Worm (Caenorhabditis elegans) whole organism, L3 larva: Measurements from ENCODE around the gene F42G4.5.

Experiments used
- ceh-16 ChIP-seq: sonication (generic microtip); optimal IDR thresholded peaks from 2 replicates; lab custom pipeline; 2017; ENCODE audit warnings: missing biosample characterization, missing genetic modification characterization
- ceh-9 ChIP-seq: sonication (generic microtip); optimal IDR thresholded peaks from 2 replicates; lab custom pipeline; 2018; ENCODE audit warnings: missing biosample characterization, missing genetic modification characterization
- egl-27 ChIP-seq: sonication (generic microtip); optimal IDR thresholded peaks from 4 replicates; lab custom pipeline; 2017; ENCODE audit warnings: missing biosample characterization, missing genetic modification reagents, missing genetic modification characterization
- elt-1 ChIP-seq: fragments of 150-350 bp; optimal IDR thresholded peaks from 2 replicates; lab custom pipeline; 2014; ENCODE audit warnings: missing biosample characterization, missing genetic modification characterization
- elt-2 ChIP-seq: sonication (generic microtip); optimal IDR thresholded peaks from 2 replicates; lab custom pipeline; 2016; ENCODE audit warnings: missing genetic modification reagents, mild to moderate bottlenecking, missing genetic modification characterization, missing compliant biosample characterization
- fkh-2 ChIP-seq: fragments of 150-350 bp; optimal IDR thresholded peaks from 2 replicates; lab custom pipeline; 2014; ENCODE audit warnings: missing biosample characterization, missing genetic modification reagents, missing genetic modification characterization
- lin-39 ChIP-seq: fragments of 150-350 bp; optimal IDR thresholded peaks from 2 replicates; lab custom pipeline; 2018; ENCODE audit warnings: missing biosample characterization, missing genetic modification reagents, missing genetic modification characterization
- lsy-12 ChIP-seq: sonication (generic microtip); optimal IDR thresholded peaks from 2 replicates; lab custom pipeline; 2016; ENCODE audit warnings: mild to moderate bottlenecking, missing genetic modification characterization, missing compliant biosample characterization
- mml-1 ChIP-seq: fragments of 150-350 bp; sonication (generic microtip); optimal IDR thresholded peaks from 3 replicates; lab custom pipeline; 2014; ENCODE audit warnings: missing biosample characterization, missing genetic modification characterization
- nhr-25 ChIP-seq: sonication (generic microtip); optimal IDR thresholded peaks from 2 replicates; lab custom pipeline; 2017; ENCODE audit warnings: missing biosample characterization, missing genetic modification characterization
- nhr-76 ChIP-seq: fragments of 150-350 bp; sonication (generic microtip); optimal IDR thresholded peaks from 5 replicates; lab custom pipeline; 2014; ENCODE audit warnings: missing biosample characterization, missing genetic modification characterization
- tbx-2 ChIP-seq: sonication (generic microtip); optimal IDR thresholded peaks from 2 replicates; lab custom pipeline; 2016; ENCODE audit warnings: mild to moderate bottlenecking, missing genetic modification characterization, missing compliant biosample characterization
- unc-62 ChIP-seq: fragments of 150-350 bp; sonication (generic microtip); optimal IDR thresholded peaks from 4 replicates; lab custom pipeline; 2014; ENCODE audit warnings: missing biosample characterization, missing genetic modification reagents, missing genetic modification characterization

DNA sequence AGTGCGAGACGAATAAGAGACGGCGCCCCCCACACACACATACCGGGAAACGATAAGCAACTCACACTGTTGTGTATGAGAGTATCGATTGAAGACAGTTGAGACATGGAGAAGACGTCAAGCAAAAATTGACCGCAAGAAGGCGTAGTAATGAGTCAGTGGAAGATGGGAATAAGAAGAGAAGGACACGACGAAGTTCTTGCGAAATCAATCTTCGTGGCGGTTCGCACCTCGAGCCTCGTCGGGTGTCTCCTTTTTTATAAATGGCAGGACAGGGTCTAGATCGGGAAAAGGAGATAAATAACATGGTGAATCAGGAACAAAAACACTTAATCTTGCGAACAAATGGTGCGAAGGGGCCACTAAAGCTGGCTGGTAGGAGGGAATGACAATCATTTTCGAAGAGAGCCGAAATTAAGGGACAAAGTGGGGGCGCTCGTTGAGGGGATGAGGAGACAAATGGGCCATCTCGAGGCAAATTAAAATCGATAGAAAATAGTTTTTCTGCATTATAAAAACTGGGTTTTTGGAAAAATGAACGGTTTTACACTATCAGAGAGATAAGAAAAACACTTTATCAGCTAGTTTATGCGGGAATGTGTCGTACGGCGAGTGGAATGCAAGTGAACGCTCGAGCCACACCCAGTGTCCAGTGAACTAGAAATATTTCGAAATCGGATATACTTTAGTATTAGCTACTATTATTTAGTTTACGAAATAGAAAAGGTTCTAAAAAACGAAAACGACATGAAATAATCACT, 43.8 kb upstream of the F42G4.5 start:
- TF ChIP-seq nhr-25 (tag; lab: Kevin White, UChicago) (no peak), tbx-2 (tag; lab: Kevin White, UChicago) (no peak), nhr-76 (tag; lab: Kevin White, UChicago) (no peak), lin-39 (tag; lab: Kevin White, UChicago) (peak; percentile 28), egl-27 (tag; lab: Kevin White, UChicago) (no peak), elt-2 (tag; lab: Kevin White, UChicago) (peak; percentile 65), unc-62 (GFP tag; lab: Kevin White, UChicago) (no peak), elt-1 (tag; lab: Kevin White, UChicago) (peak; percentile 27), ceh-16 (tag; lab: Kevin White, UChicago) (no peak), mml-1 (tag; lab: Kevin White, UChicago) (no peak), fkh-2 (tag; lab: Kevin White, UChicago) (no peak), lsy-12 (tag; lab: Kevin White, UChicago) (no peak), ceh-9 (tag; lab: Kevin White, UChicago) (no peak)
